Worm (Caenorhabditis elegans) whole organism, early embryonic: ENCODE measurements around the gene K10B3.1.

ENCODE experiments used
- B0310.2 ChIP-seq: sonication (generic microtip); optimal IDR thresholded peaks from 2 replicates; lab custom pipeline; 2016; ENCODE audit warnings: mild to moderate bottlenecking, missing genetic modification characterization, missing compliant biosample characterization
- F13C5.2 ChIP-seq: sonication (generic microtip); optimal IDR thresholded peaks from 2 replicates; lab custom pipeline; 2017; ENCODE audit warnings: mild to moderate bottlenecking, missing genetic modification characterization, inconsistent platforms, missing compliant biosample characterization
- aly-1 ChIP-seq: sonication (generic microtip); optimal IDR thresholded peaks from 2 replicates; lab custom pipeline; 2016; ENCODE audit warnings: missing genetic modification characterization, missing compliant biosample characterization
- ama-1 ChIP-seq: fragments of 150-350 bp; optimal IDR thresholded peaks from 2 replicates; lab custom pipeline; 2014
- ceh-13 ChIP-seq: fragments of 200-800 bp; sonication (Bioruptor generic); optimal IDR thresholded peaks from 2 replicates; lab custom pipeline; 2018; ENCODE audit warnings: mild to moderate bottlenecking, missing genetic modification characterization, missing compliant biosample characterization
- ceh-36 ChIP-seq: sonication (generic microtip); optimal IDR thresholded peaks from 2 replicates; lab custom pipeline; 2016; ENCODE audit warnings: missing genetic modification characterization, inconsistent platforms, missing compliant biosample characterization
- ets-7 ChIP-seq: sonication (generic microtip); optimal IDR thresholded peaks from 2 replicates; lab custom pipeline; 2016; ENCODE audit warnings: missing genotype, missing genetic modification characterization, missing compliant biosample characterization
- flt-1 ChIP-seq: fragments of 200-800 bp; sonication (Bioruptor generic); IDR thresholded peaks from 2 replicates; pipeline ENCODE4 v1.3.6; 2022; ENCODE audit warnings: missing genetic modification characterization, missing compliant biosample characterization
- hmbx-1 ChIP-seq: sonication (generic microtip); optimal IDR thresholded peaks from 2 replicates; lab custom pipeline; 2016; ENCODE audit warnings: mild to moderate bottlenecking, missing genetic modification characterization, missing compliant biosample characterization
- hmg-4 ChIP-seq: fragments of 200-800 bp; sonication (Bioruptor generic); optimal IDR thresholded peaks from 2 replicates; lab custom pipeline; 2018; ENCODE audit warnings: mild to moderate bottlenecking, missing genetic modification characterization, missing compliant biosample characterization
- hnd-1 ChIP-seq: sonication (generic microtip); optimal IDR thresholded peaks from 2 replicates; lab custom pipeline; 2016; ENCODE audit warnings: missing genetic modification characterization, missing compliant biosample characterization
- pes-1 ChIP-seq: fragments of 200-800 bp; sonication (Bioruptor generic); IDR thresholded peaks from 2 replicates; pipeline ENCODE4 v1.3.6; 2022; ENCODE audit warnings: missing genetic modification reagents, missing genetic modification characterization, missing compliant biosample characterization
- scrt-1 ChIP-seq: fragments of 200-800 bp; sonication (Bioruptor generic); IDR thresholded peaks from 2 replicates; pipeline ENCODE4 v1.3.6; 2022; ENCODE audit warnings: missing genetic modification characterization, missing compliant biosample characterization
- sea-1 ChIP-seq: fragments of 200-800 bp; sonication (Bioruptor generic); conservative IDR thresholded peaks from 2 replicates; pipeline ENCODE4 v1.3.6; 2022; ENCODE audit warnings: missing genetic modification characterization, missing compliant biosample characterization
- tbx-11 ChIP-seq: fragments of 200-800 bp; sonication (Bioruptor generic); IDR thresholded peaks from 2 replicates; pipeline ENCODE4 v1.3.6; 2022; ENCODE audit warnings: missing genetic modification characterization, missing compliant biosample characterization
- tbx-37 ChIP-seq: fragments of 200-800 bp; sonication (Bioruptor generic); conservative IDR thresholded peaks from 2 replicates; pipeline ENCODE4 v1.3.6; 2022; ENCODE audit warnings: missing genetic modification reagents, missing genetic modification characterization, missing compliant biosample characterization
- tra-4 ChIP-seq: sonication (generic microtip); optimal IDR thresholded peaks from 2 replicates; lab custom pipeline; 2017; ENCODE audit warnings: missing genetic modification characterization, missing compliant biosample characterization

K10B3.1 gene

DNA sequence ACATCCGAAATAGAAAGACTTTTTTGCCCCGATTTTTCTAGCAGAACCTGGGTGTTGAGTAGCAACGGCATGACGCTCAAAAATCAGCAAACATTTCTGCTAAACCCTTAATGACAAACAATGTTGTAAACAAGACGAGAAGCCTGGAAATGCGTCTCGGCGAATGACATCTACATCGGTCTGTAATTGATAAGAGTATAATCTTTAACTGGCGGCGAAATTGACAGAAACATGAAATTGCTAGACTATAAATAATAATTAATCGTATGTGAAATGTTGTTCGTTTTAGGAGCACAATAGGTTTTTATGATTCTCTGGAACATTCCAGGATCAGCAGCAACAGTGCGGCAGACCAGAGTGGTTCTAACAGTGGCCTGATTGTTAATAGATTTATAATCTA is 6.4 kb downstream of the K10B3.1 start:
- TF ChIP-seq tbx-11 (GFP tag; lab: Robert Waterston, UW) (no peak), pes-1 (GFP tag; lab: Robert Waterston, UW) (no peak), ets-7 (tag; lab: Kevin White, UChicago) (no peak), hmbx-1 (no peak), B0310.2 (no peak), ceh-36 (tag; lab: Kevin White, UChicago) (no peak), tbx-37 (no peak), F13C5.2 (tag; lab: Kevin White, UChicago) (no peak), ceh-13 (GFP tag; lab: Kevin White, UChicago) (no peak), tra-4 (tag; lab: Kevin White, UChicago) (no peak), hnd-1 (tag; lab: Kevin White, UChicago) (no peak)

DNA sequence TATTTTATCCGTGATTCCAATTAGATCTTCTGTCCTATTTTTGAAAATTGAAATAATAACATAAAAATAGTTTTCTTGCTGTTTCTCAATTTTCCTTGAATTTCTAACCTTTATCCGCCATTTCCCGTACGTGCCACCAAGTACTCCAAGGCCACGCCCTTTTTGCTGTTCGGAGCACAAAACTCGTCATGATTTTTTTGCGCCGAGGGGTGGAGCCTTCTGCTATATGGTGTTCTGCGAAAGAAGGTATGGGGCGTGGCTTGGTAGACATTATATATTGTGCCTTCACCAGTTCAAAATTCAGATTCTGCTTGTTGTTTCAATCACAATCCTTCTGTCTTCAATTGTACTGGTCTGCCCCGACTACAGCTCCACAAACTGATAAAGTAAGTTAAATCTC is 10.0 kb downstream of the K10B3.1 start, which contains the start of gene C15C7.4:
TSS of gene C15C7.4 (plus strand) at position 301 of the 400 bp plus-strand sequence.
- TF ChIP-seq ceh-13 (GFP tag; lab: Kevin White, UChicago), result no peak
- TF ChIP-seq ets-7 (tag; lab: Kevin White, UChicago), result no peak
- no peak for TF ChIP-seq hmg-4

DNA sequence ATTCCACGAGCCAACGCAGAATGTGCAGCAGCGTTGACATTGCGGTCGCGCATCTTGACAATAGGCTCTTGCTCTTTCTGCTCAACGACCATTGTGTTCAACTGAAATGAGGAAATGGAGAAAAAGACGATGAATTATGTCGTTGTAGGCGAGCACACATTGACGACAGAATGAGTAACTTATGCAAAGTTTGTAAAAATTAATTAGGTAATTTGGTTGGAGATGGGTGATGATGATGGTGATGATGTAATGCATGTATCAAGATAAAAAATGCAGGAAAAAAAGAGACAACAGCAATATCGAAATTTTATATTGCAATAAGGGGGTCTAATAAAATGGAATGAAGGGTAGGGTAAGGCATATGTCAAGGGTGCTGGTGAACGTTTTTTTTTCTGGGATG is 17.1 kb downstream of the K10B3.1 start, which contains the start of gene bbln-1:
TSS of gene bbln-1 (minus strand) at position 101 of the 400 bp plus-strand sequence.
- TF ChIP-seq tbx-37, result no peak

DNA sequence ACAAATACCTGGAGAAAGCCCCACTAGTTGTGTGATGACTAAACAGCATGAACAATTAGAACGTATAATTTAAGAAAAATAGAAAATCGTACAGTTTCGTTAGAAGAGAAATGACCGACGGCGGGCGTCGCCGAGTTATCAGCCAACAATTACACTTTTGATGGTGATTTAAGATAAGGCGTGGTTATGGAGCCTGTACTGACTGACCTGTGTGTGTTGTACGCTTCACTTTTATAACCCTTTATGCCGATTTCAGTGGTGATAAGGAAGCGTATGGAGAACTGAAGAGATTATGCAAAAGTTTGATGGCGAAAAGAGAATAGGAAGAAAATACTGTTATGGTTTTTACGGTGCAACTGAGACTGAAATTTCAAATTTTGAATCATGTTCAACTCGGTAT is 17.8 kb downstream of the K10B3.1 start:
- TF ChIP-seq hmg-4, result no peak
- TF ChIP-seq flt-1 (GFP tag; lab: Robert Waterston, UW), result no peak
- TF ChIP-seq tra-4 (tag; lab: Kevin White, UChicago), result no peak
- TF ChIP-seq tbx-37, result no peak
- TF ChIP-seq hnd-1 (tag; lab: Kevin White, UChicago), result no peak
- TF ChIP-seq F13C5.2 (tag; lab: Kevin White, UChicago), result no peak
- no peak for TF ChIP-seq aly-1
- TF ChIP-seq tbx-11 (GFP tag; lab: Robert Waterston, UW), result no peak

DNA sequence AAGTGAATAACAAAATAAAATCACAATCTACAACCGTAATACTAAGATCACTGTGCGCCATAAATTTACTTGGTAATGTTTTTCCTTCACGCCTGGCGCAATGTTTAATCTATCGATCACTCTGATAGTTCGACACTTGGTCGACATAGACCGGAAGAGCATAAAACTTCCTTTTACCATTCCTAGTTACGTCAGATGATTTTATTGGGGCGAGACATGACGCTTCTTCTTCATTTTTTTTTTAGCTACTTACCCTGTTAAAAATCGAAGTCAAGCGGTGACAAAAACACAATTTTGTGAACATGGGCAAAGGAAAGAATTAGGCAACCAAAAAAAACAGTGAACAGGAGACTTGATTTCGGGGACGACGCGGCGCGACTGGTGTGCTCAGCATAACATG is 19.3 kb downstream of the K10B3.1 start:
- TF ChIP-seq ama-1 (no peak), pes-1 (GFP tag; lab: Robert Waterston, UW) (no peak), hmg-4 (no peak), scrt-1 (GFP tag; lab: Robert Waterston, UW) (no peak), ceh-13 (GFP tag; lab: Kevin White, UChicago) (no peak), hnd-1 (tag; lab: Kevin White, UChicago) (no peak), tra-4 (tag; lab: Kevin White, UChicago) (no peak), tbx-37 (no peak), hmbx-1 (no peak), ets-7 (tag; lab: Kevin White, UChicago) (no peak), sea-1 (GFP tag; lab: Robert Waterston, UW) (no peak), F13C5.2 (tag; lab: Kevin White, UChicago) (no peak), flt-1 (GFP tag; lab: Robert Waterston, UW) (no peak), ceh-36 (tag; lab: Kevin White, UChicago) (no peak), tbx-11 (GFP tag; lab: Robert Waterston, UW) (no peak), aly-1 (no peak), B0310.2 (no peak)

DNA sequence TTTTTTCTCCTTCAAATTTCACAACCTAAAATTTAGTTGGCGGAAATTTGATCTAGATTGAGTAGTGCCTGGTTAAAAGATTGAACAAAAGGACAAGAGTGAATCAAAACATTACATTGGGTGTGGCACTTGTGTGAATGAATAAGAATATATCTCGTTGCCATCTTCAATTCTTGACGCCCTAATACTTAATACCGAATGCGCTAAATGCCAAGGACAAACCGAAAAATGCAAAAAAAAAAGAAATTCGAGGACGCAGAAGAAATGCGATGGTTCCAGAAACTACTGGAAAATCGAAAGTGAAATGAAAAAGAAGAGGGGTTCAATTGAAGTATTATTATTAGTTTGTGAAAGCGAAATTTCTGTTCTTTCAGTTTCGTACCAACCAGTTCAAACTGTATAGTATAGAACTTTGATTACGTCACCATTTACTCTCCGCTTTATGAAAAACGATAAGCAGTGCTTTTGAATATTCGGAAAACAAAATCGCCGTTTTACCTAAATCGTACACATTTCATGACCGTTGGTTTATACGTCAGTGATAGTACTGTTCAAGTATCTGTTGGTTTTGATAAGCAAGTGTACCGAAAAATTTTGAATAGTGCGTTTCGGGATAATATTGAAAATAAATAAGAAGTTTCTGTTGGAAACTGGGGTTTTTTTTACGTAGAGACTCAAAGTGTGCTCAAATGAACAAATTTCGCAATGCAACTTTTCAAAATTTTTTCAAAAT is 20.0 kb downstream of the K10B3.1 start:
- no peak for TF ChIP-seq hmbx-1
- TF ChIP-seq tbx-37, result no peak
- TF ChIP-seq ama-1, result no peak

DNA sequence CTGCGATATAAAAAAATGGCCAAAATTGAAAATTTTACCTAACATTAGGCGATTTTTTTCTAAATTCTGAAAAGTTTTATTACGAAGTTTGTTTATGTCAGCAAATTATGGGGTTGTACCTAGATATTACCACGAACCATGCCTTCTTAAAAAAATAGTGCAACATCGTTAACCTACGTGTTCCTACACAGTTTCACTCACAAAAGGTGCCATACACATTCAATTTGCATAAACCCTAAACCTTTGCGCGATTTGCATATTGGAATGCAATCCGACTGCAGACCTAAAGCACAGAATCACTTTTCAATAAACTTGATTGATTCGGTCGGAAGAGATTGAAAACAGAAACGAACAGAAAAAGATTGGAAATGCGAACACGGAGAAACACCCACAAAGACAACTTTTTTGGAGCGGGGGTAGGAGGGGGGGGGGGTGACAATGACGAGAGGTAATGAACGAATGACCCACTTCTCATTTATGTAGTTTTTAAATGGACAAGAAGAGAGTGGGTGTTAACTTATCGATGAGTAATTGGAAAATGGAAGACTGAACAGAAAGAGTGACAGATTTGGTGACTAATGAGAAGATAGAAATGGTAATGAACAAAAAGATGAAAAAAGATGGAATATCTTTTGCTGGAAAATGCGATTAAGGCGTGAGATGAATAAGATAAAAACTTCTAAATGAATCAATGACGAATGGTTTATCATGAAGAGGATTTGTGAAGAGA is 20.9 kb downstream of the K10B3.1 start:
- TF ChIP-seq ceh-36 (tag; lab: Kevin White, UChicago) (no peak), tra-4 (tag; lab: Kevin White, UChicago) (no peak), hmbx-1 (no peak), ceh-13 (GFP tag; lab: Kevin White, UChicago) (no peak), scrt-1 (GFP tag; lab: Robert Waterston, UW) (no peak), F13C5.2 (tag; lab: Kevin White, UChicago) (no peak), ets-7 (tag; lab: Kevin White, UChicago) (no peak), sea-1 (GFP tag; lab: Robert Waterston, UW) (no peak), tbx-11 (GFP tag; lab: Robert Waterston, UW) (no peak), hmg-4 (no peak), flt-1 (GFP tag; lab: Robert Waterston, UW) (no peak), ama-1 (no peak), B0310.2 (no peak), pes-1 (GFP tag; lab: Robert Waterston, UW) (no peak), aly-1 (no peak), hnd-1 (tag; lab: Kevin White, UChicago) (no peak)

DNA sequence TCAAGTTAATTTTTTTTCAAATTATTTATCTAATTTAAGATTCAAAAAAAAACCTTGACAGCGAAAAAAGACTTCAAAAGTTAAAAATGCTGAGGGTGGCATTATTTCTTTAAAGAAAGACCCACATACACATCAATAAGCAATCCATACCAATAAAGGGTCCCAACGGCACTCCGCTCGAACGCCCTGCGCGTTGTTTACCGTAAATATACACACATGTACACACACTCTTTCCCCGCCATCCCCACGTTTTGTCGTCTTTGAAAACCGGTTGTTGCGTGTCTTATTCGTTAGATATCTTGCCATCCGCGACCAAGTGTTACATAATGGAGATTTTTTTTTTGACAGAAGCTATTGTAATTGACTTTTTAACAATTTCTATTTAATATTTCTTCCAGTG is 24.3 kb downstream of the K10B3.1 start, which contains the start of gene gcc-1:
TSS of gene gcc-1 (plus strand) at position 399 of the 400 bp plus-strand sequence.
- no peak for TF ChIP-seq ama-1
- TF ChIP-seq flt-1 (GFP tag; lab: Robert Waterston, UW), result 0 out of 2 replicates have a peak, but pooled peaks have one; percentile 9
- no peak for TF ChIP-seq ceh-13 (GFP tag; lab: Kevin White, UChicago)
- TF ChIP-seq hmg-4, result no peak
- no peak for TF ChIP-seq pes-1 (GFP tag; lab: Robert Waterston, UW)
- no peak for TF ChIP-seq tra-4 (tag; lab: Kevin White, UChicago)
- no peak for TF ChIP-seq hmbx-1
- no peak for TF ChIP-seq ceh-36 (tag; lab: Kevin White, UChicago)
- TF ChIP-seq scrt-1 (GFP tag; lab: Robert Waterston, UW), result no peak
- TF ChIP-seq sea-1 (GFP tag; lab: Robert Waterston, UW), result no peak
- 0 out of 2 replicates have a peak, but pooled peaks have one; percentile 21 for TF ChIP-seq tbx-37
